Worm (Caenorhabditis elegans): ENCODE results near the gene DH11.5.

ce11 chrII:8032657-8033056 is 56.2 kb downstream of the DH11.5 start, which contains the start of gene nrf-6:
- TF ChIP-seq zip-8 (tag; optimal IDR thresholded peaks at IDR 0.05) (no peak), pha-4 (tag; optimal IDR thresholded peaks at IDR 0.05) (no peak), ceh-39 (tag; optimal IDR thresholded peaks at IDR 0.05) (no peak), unc-39 (tag; optimal IDR thresholded peaks at IDR 0.05) (no peak), snpc-4 (tag; optimal IDR thresholded peaks at IDR 0.05) (no peak), ces-1 (GFP tag; optimal IDR thresholded peaks at IDR 0.05) (no peak)
